Worm (Caenorhabditis elegans): ENCODE measurements around the gene C14A4.8.

The C14A4.8 gene

DNA sequence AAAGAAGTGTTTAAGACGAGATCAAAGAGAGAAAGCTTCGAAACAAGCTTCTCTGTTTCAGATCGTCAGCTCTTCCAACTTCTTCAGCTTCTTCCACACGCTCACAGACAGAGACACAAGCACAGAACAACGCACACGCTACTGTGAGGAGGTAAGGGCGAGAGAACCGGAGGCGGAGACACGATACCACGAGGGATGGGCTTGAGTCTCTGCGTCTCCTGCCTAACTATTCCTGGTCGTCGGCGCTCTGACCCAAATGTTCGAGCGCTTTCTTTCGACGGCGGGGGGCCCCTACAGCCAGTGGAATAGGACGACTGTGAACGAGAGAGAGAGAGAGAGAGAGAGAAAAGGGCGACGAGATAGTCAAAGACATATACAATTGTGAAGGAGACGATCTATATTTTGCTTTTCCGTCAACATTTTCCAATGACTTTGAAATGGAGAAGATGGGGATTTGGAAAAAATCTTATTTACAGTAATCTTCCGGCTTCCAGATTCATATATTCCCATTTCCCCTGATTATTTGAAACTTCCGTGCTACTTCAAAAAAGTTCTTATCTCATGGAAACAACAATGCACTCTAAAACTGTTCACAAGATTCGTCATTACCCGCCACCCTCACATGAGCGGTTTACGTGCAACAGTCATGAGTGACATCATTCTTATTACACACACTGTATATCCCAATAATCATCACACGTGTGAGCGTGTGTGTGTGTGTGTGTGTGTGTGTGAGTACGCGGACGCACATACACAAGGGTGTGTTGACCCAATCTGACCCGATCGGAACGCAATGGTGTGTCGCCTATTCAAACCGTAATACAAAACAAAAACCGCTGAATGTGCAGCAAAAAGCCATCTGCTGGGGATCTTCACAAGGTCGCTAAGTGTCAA lies 48.9 kb downstream of the C14A4.8 start (continued):
- TF ChIP-seq ZK185.1 (tag; optimal IDR thresholded peaks at IDR 0.05; ENCODE audit: poor library complexity, severe bottlenecking) (peak; percentile 77), lin-40 (tag; optimal IDR thresholded peaks at IDR 0.05) (peak; percentile 72), dpff-1 (tag; optimal IDR thresholded peaks at IDR 0.05) (no peak), pbrm-1 (GFP tag; IDR thresholded peaks at IDR 0.05) (peak; percentile 59), ztf-3 (GFP tag; optimal IDR thresholded peaks at IDR 0.05) (peak; percentile 32), C06A6.2 (GFP tag; conservative IDR thresholded peaks at IDR 0.05) (peak; percentile 54; the same call in 1 of the 2 replicates), attf-6 (GFP tag; IDR thresholded peaks at IDR 0.05) (peak; percentile 56; the same call in 1 of the 2 replicates), Y56A3A.18 (GFP tag; IDR thresholded peaks at IDR 0.05) (peak; percentile 16; the same call in 1 of the 2 replicates), atf-7 (tag; optimal IDR thresholded peaks at IDR 0.05) (peak; percentile 91), mes-4 (tag; optimal IDR thresholded peaks at IDR 0.05) (no peak), tbp1 (GFP tag; optimal IDR thresholded peaks at IDR 0.05) (peak; percentile 30), xnd-1 (tag; optimal IDR thresholded peaks at IDR 0.05) (no peak), lin-54 (GFP tag; optimal IDR thresholded peaks at IDR 0.05) (peak; percentile 65)

DNA sequence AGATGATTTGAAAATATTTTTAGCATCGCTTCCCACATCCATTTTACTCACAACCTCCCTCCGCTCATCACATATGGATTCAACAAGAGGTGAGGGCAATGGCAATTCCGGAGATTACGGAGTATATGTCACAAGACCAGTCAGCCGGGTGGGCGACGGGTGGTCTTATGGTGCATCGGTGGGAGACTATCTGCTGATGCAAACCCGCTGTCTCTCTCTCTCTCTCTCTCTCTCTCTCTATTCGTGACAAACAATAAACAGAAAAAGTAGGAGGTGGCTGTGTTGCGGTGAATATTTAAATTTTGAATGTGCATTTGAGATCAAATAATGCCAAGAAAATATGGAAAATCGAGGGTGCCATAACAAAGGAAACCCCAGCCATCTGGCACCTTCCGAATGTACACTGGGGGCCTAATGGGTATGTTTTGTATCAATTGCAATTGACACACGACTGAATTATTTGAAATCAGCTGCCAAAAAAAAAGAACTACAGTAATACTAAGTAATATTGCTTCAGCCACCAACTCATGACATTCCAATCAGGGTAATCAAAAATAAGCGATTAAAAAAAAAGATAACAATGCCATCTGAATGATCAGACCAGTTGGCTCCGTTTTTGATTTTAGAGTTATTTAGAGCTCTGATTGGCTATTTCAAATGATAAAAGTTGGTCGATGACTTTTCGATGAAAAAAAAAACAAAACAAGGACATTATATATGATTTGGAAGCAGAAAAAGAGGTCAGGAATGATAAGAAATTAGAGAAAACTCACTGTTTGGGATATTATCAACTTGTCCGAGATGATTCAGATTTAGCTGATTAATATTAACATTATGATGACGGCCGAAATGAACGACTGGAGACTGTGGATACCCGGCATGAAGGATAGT lies 49.9 kb downstream of the C14A4.8 start:
- TF ChIP-seq Y56A3A.18 (GFP tag; IDR thresholded peaks at IDR 0.05) (0 out of 2 replicates have a peak, but pooled peaks have one; percentile 6), ztf-3 (GFP tag; optimal IDR thresholded peaks at IDR 0.05) (no peak), zim-3 (tag; optimal IDR thresholded peaks at IDR 0.05) (peak; percentile 15), snpc-3.4 (tag; optimal IDR thresholded peaks at IDR 0.05) (peak; percentile 11), dox-1 (GFP tag; IDR thresholded peaks at IDR 0.05) (peak; percentile 37; the same call in 1 of the 2 replicates), Y53G8AR.9 (GFP tag; conservative IDR thresholded peaks at IDR 0.05) (0 out of 2 replicates have a peak, but pooled peaks have one; percentile 7), unc-62 (GFP tag; optimal IDR thresholded peaks at IDR 0.05) (no peak), attf-5 (GFP tag; optimal IDR thresholded peaks at IDR 0.05) (no peak), ets-4 (GFP tag; optimal IDR thresholded peaks at IDR 0.05) (peak; percentile 59), ztf-28 (GFP tag; IDR thresholded peaks at IDR 0.05) (0 out of 2 replicates have a peak, but pooled peaks have one; percentile 23), snpc-4 (GFP tag; optimal IDR thresholded peaks at IDR 0.05) (no peak), snpc-4 (tag; optimal IDR thresholded peaks at IDR 0.05) (no peak), Y95B8A.8 (GFP tag; IDR thresholded peaks at IDR 0.05) (0 out of 2 replicates have a peak, but pooled peaks have one; percentile 8), hmg-20 (GFP tag; IDR thresholded peaks at IDR 0.05) (no peak), sea-2 (GFP tag; IDR thresholded peaks at IDR 0.05) (no peak), repo-1 (tag; optimal IDR thresholded peaks at IDR 0.05) (no peak), ama-1 (optimal IDR thresholded peaks at IDR 0.05) (peak; percentile 94), ama-1 (GFP tag; optimal IDR thresholded peaks at IDR 0.05) (peak in 1 of 2 experiments; percentile 9), ztf-25 (GFP tag; IDR thresholded peaks at IDR 0.05) (0 out of 2 replicates have a peak, but pooled peaks have one; percentile 49), hmg-1.2 (GFP tag; IDR thresholded peaks at IDR 0.05) (peak; percentile 24; the same call in 1 of the 2 replicates), tlf-1 (GFP tag; optimal IDR thresholded peaks at IDR 0.05) (peak; percentile 40), cebp-1 (GFP tag; IDR thresholded peaks at IDR 0.05) (no peak), cebp-1 (tag; optimal IDR thresholded peaks at IDR 0.05) (peak; percentile 6), ZK185.1 (tag; optimal IDR thresholded peaks at IDR 0.05; ENCODE audit: poor library complexity, severe bottlenecking) (peak; percentile 31), tbp1 (GFP tag; optimal IDR thresholded peaks at IDR 0.05) (peak; percentile 21), B0336.3 (GFP tag; IDR thresholded peaks at IDR 0.05) (0 out of 2 replicates have a peak, but pooled peaks have one; percentile 3), ceh-100 (GFP tag; IDR thresholded peaks at IDR 0.05) (0 out of 2 replicates have a peak, but pooled peaks have one; percentile 9)

Data from whole organism, young adult.